Worm (Caenorhabditis elegans) whole organism, early embryonic: ENCODE data around the gene msp-31.
"Not testable (repeated sequence)": the region's sequence is repeated elsewhere in the genome, so short reads cannot be mapped to it uniquely, and the experiment has no call there.

Source experiments
- F13C5.2 ChIP-seq: sonication (generic microtip); optimal IDR thresholded peaks from 2 replicates; lab custom pipeline; 2017; ENCODE audit warnings: mild to moderate bottlenecking, missing genetic modification characterization, inconsistent platforms, missing compliant biosample characterization
- aly-1 ChIP-seq: sonication (generic microtip); optimal IDR thresholded peaks from 2 replicates; lab custom pipeline; 2016; ENCODE audit warnings: missing genetic modification characterization, missing compliant biosample characterization
- ama-1 ChIP-seq: fragments of 150-350 bp; optimal IDR thresholded peaks from 2 replicates; lab custom pipeline; 2014
- ceh-13 ChIP-seq: fragments of 200-800 bp; sonication (Bioruptor generic); optimal IDR thresholded peaks from 2 replicates; lab custom pipeline; 2018; ENCODE audit warnings: mild to moderate bottlenecking, missing genetic modification characterization, missing compliant biosample characterization
- ceh-36 ChIP-seq: sonication (generic microtip); optimal IDR thresholded peaks from 2 replicates; lab custom pipeline; 2016; ENCODE audit warnings: missing genetic modification characterization, inconsistent platforms, missing compliant biosample characterization
- flt-1 ChIP-seq: fragments of 200-800 bp; sonication (Bioruptor generic); IDR thresholded peaks from 2 replicates; pipeline ENCODE4 v1.3.6; 2022; ENCODE audit warnings: missing genetic modification characterization, missing compliant biosample characterization
- hmbx-1 ChIP-seq: sonication (generic microtip); optimal IDR thresholded peaks from 2 replicates; lab custom pipeline; 2016; ENCODE audit warnings: mild to moderate bottlenecking, missing genetic modification characterization, missing compliant biosample characterization
- hnd-1 ChIP-seq: sonication (generic microtip); optimal IDR thresholded peaks from 2 replicates; lab custom pipeline; 2016; ENCODE audit warnings: missing genetic modification characterization, missing compliant biosample characterization
- scrt-1 ChIP-seq: fragments of 200-800 bp; sonication (Bioruptor generic); IDR thresholded peaks from 2 replicates; pipeline ENCODE4 v1.3.6; 2022; ENCODE audit warnings: missing genetic modification characterization, missing compliant biosample characterization
- tbx-37 ChIP-seq: fragments of 200-800 bp; sonication (Bioruptor generic); conservative IDR thresholded peaks from 2 replicates; pipeline ENCODE4 v1.3.6; 2022; ENCODE audit warnings: missing genetic modification reagents, missing genetic modification characterization, missing compliant biosample characterization

DNA sequence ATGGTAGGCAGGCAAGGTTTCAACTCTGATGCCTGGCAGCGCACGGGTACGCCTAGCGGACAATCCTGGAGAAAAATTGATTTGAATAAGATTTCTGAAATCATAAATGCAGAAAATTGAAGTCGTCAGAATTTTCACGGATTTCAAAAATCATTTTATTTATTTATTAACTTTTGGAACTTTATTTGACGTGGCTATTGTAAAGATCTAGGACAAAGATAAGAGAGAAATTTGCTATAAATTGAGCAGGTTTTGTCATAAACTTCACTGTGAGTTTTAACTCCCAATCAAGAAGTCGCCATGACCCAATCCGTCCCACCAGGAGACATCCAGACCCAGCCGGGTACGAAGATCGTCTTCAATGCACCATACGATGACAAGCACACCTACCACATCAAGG, 16.4 kb upstream of the msp-31 start, which contains the start of gene msp-152:
- not testable (repeated sequence) for TF ChIP-seq ceh-13 (GFP tag; lab: Kevin White, UChicago); flt-1; tbx-37 (GFP tag; lab: Robert Waterston, UW); hmbx-1 (tag; lab: Kevin White, UChicago); F13C5.2 (tag; lab: Kevin White, UChicago); ama-1; aly-1 (tag; lab: Kevin White, UChicago); ceh-36 (tag; lab: Kevin White, UChicago); hnd-1 (tag; lab: Kevin White, UChicago); scrt-1
